Worm (Caenorhabditis elegans): ENCODE measurements around the gene upb-1.

Gene upb-1

DNA sequence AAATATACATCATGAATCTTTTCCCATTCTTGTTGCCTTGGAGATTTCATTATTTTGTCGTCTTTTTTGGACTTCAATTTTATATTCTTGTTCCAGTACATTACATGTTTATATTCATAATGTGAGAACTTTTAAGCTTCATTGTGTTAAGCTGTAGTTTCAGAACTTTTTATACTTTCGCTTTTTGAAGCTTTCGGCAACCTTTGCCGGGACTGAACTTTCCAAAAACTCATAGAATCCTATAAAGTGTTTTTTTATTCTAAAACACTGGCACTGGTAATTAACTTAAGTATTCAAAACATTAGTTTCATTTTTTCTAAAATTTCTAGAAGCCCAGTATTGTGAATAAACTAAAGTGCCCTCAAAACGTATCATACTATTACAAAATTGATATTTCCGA lies 33.1 kb upstream of the upb-1 start, which contains the start of gene C32D5.4:
Gene C32D5.4 (minus strand): TSS at position 101 of the 400 bp plus-strand sequence.
- no peak for TF ChIP-seq ama-1 (optimal IDR thresholded peaks at IDR 0.05)
- TF ChIP-seq pag-3 (tag; optimal IDR thresholded peaks at IDR 0.05; ENCODE audit: borderline replicate concordance, insufficient read depth): no peak
- TF ChIP-seq xbp-1 (tag; optimal IDR thresholded peaks at IDR 0.05): no peak
- TF ChIP-seq nhr-12 (tag; optimal IDR thresholded peaks at IDR 0.05): no peak

DNA sequence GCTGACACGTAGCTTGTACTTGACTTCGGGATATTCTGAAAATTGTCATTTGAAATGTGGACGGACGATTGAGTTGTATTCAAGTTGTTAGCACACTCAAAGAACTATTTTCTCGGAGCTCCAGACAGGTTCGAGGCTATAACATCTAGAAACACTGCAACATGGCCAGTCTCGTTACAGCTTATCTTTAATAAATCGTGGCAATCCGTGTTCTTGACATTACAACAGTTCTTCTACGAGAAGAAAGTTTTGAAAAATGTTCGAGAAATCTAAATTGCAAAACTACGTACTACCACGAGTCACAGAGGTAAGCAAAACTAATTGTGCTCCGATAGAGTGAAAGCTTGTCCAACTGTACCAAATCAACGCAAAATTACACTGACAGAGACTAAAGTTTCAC lies 32.2 kb upstream of the upb-1 start:
- TF ChIP-seq mep-1 (tag; optimal IDR thresholded peaks at IDR 0.05) (no peak), egl-13 (tag; optimal IDR thresholded peaks at IDR 0.05) (no peak), fkh-4 (tag; optimal IDR thresholded peaks at IDR 0.05; ENCODE audit: borderline replicate concordance) (no peak), dpl-1 (GFP tag; optimal IDR thresholded peaks at IDR 0.05) (no peak), snpc-4 (tag; optimal IDR thresholded peaks at IDR 0.05) (no peak), ceh-8 (GFP tag; optimal IDR thresholded peaks at IDR 0.05) (no peak), Y116A8C.19 (tag; optimal IDR thresholded peaks at IDR 0.05; ENCODE audit: borderline replicate concordance) (no peak), F16B12.6 (tag; optimal IDR thresholded peaks at IDR 0.05) (no peak), unc-62 (GFP tag; optimal IDR thresholded peaks at IDR 0.05) (no peak)

DNA sequence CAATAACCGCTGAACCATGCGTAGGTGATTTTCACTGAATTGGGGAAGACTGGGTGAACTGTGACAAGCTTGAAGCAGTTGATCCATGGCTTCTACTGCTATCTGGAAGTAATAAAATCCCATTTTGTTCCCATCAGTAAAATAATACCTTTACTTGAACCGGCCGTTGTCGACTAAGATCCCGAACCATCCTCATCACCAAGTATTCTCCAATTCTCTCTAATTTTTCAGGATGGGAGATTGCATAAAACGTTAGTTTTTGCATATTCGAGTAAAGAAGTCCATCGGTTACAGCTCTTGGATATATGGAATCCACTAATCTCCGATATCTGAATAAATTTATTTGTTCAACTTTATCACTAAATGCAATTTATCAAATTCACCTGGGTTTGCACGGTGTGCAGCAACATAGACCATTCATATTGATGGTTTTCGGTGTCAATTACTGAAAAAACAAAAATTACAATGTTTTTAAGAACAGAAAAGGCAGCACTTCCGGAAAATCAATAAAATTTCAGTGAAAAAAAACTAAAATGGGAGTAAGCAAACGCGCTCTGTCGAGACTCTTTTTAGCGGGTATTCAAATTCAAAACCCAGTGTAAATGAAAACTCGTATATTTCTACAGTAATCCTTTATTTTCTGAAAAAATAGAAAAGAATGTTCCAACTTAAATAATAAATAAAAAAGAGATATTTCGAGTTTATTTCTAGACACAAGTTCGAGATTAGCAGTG lies 30.9 kb upstream of the upb-1 start, which contains the start of gene efr-3:
Gene efr-3 (minus strand): TSS at position 505 of the 734 bp plus-strand sequence.
- TF ChIP-seq snpc-4 (tag; optimal IDR thresholded peaks at IDR 0.05): peak; percentile 24
- TF ChIP-seq ceh-82 (tag; optimal IDR thresholded peaks at IDR 0.05): peak in 1 of 3 experiments; percentile 40
- TF ChIP-seq dpl-1 (GFP tag; optimal IDR thresholded peaks at IDR 0.05): peak; percentile 89 to 95 (median 93)
- peak; percentile 51 for TF ChIP-seq isw-1 (GFP tag; IDR thresholded peaks at IDR 0.05)
- TF ChIP-seq nhr-71 (tag; optimal IDR thresholded peaks at IDR 0.05): peak; percentile 60
- TF ChIP-seq fkh-8 (tag; optimal IDR thresholded peaks at IDR 0.05): peak; percentile 3
- peak; percentile 65 to 79 for TF ChIP-seq lsy-2 (tag; optimal IDR thresholded peaks at IDR 0.05)
- TF ChIP-seq xbp-1 (tag; optimal IDR thresholded peaks at IDR 0.05): peak; percentile 55
- TF ChIP-seq elt-3 (tag; optimal IDR thresholded peaks at IDR 0.05): peak in 1 of 6 experiments; percentile 27
- TF ChIP-seq skn-1 (tag; optimal IDR thresholded peaks at IDR 0.05): peak; percentile 40
- peak; percentile 81 to 93 for TF ChIP-seq efl-1 (optimal IDR thresholded peaks at IDR 0.05)
- peak; percentile 94 to 99 for TF ChIP-seq efl-1 (GFP tag; optimal IDR thresholded peaks at IDR 0.05 in 1 of 2)
- TF ChIP-seq nhr-20 (tag; optimal IDR thresholded peaks at IDR 0.05): peak; percentile 38
- peak; percentile 18 for TF ChIP-seq nhr-11 (tag; optimal IDR thresholded peaks at IDR 0.05)
- TF ChIP-seq tbx-2 (tag; optimal IDR thresholded peaks at IDR 0.05): peak; percentile 58
- peak; percentile 16 for TF ChIP-seq C16A3.4 (tag; optimal IDR thresholded peaks at IDR 0.05)
- peak; percentile 67 for TF ChIP-seq nhr-47 (tag; optimal IDR thresholded peaks at IDR 0.05)
- no peak for TF ChIP-seq egl-13 (tag; optimal IDR thresholded peaks at IDR 0.05)
- no peak for TF ChIP-seq tlp-1 (tag; optimal IDR thresholded peaks at IDR 0.05)
- TF ChIP-seq blmp-1 (tag; optimal IDR thresholded peaks at IDR 0.05): peak; percentile 31
- TF ChIP-seq nhr-90 (tag; optimal IDR thresholded peaks at IDR 0.05; ENCODE audit: poor library complexity): peak; percentile 21
- TF ChIP-seq nhr-85 (tag): peak; percentile 51
- TF ChIP-seq ces-1 (GFP tag; optimal IDR thresholded peaks at IDR 0.05): no peak
- no peak for TF ChIP-seq C34B4.2 (tag; optimal IDR thresholded peaks at IDR 0.05)
- no peak for TF ChIP-seq ets-5 (GFP tag; IDR thresholded peaks at IDR 0.05)
- TF ChIP-seq ztf-4 (tag; optimal IDR thresholded peaks at IDR 0.05): no peak
- peak; percentile 93 to 97 for TF ChIP-seq lin-35 (GFP tag; optimal IDR thresholded peaks at IDR 0.05)
- TF ChIP-seq ceh-90 (tag; optimal IDR thresholded peaks at IDR 0.05): no peak
- peak; percentile 55 for TF ChIP-seq snu-23 (GFP tag; optimal IDR thresholded peaks at IDR 0.05)
- TF ChIP-seq rnt-1 (tag; optimal IDR thresholded peaks at IDR 0.05): peak; percentile 58
- peak; percentile 24 for TF ChIP-seq lin-15B (tag; optimal IDR thresholded peaks at IDR 0.05)
- TF ChIP-seq lin-39 (tag; optimal IDR thresholded peaks at IDR 0.05): peak; percentile 38
- peak; percentile 62 for TF ChIP-seq mep-1 (tag; optimal IDR thresholded peaks at IDR 0.05)
- TF ChIP-seq mab-9 (GFP tag; IDR thresholded peaks at IDR 0.05): no peak
- peak; percentile 47 for TF ChIP-seq lin-14 (GFP tag; optimal IDR thresholded peaks at IDR 0.05)
- peak; percentile 28 for TF ChIP-seq unc-86 (tag; optimal IDR thresholded peaks at IDR 0.05)
- TF ChIP-seq swsn-7 (tag; optimal IDR thresholded peaks at IDR 0.05): peak; percentile 21
- peak; percentile 31 for TF ChIP-seq F16B12.6 (tag; optimal IDR thresholded peaks at IDR 0.05)
- TF ChIP-seq unc-30 (tag; optimal IDR thresholded peaks at IDR 0.05): no peak
- peak; percentile 21; the same call in 1 of the 2 replicates for TF ChIP-seq nhr-19 (GFP tag; conservative IDR thresholded peaks at IDR 0.05)
